Fruit fly (Drosophila melanogaster) whole organism, prepupa: ENCODE results near the gene dac.
A peak's percentile ranks its signal among the peaks of the same experiment; 100 is the strongest.

Source experiments
- Blimp-1 ChIP-seq: fragments of 200-800 bp; sonication (Bioruptor generic); optimal IDR thresholded peaks from 3 replicates; lab custom pipeline; 2017; ENCODE audit warnings: missing biosample characterization, missing genetic modification characterization, mild to moderate bottlenecking, moderate library complexity, missing genetic modification reagents
- CG10631 ChIP-seq: fragments of 200-800 bp; sonication (Bioruptor generic); optimal IDR thresholded peaks from 2 replicates; lab custom pipeline; 2016; ENCODE audit warnings: missing biosample characterization, missing genetic modification characterization
- CG11294 ChIP-seq: fragments of 200-800 bp; sonication (Bioruptor generic); IDR thresholded peaks from 2 replicates; pipeline ENCODE4 v1.3.6; 2022; ENCODE audit warnings: missing biosample characterization, missing genetic modification characterization
- CG11762 ChIP-seq: fragments of 200-800 bp; sonication (Bioruptor generic); optimal IDR thresholded peaks from 3 replicates; lab custom pipeline; 2016; ENCODE audit warnings: missing biosample characterization, missing genetic modification characterization; ENCODE audit not compliant: insufficient read depth
- CG11902 ChIP-seq: fragments of 200-800 bp; sonication (Bioruptor generic); optimal IDR thresholded peaks from 3 replicates; lab custom pipeline; 2016; ENCODE audit warnings: missing biosample characterization, missing genetic modification characterization
- CG15336 ChIP-seq: fragments of 200-800 bp; sonication (Bioruptor generic); IDR thresholded peaks from 2 replicates; pipeline ENCODE4 v1.3.6; 2022; ENCODE audit warnings: missing biosample characterization, missing genetic modification characterization
- CG1621 ChIP-seq: fragments of 200-800 bp; sonication (Bioruptor generic); optimal IDR thresholded peaks from 3 replicates; lab custom pipeline; 2018; ENCODE audit warnings: missing biosample characterization, mild to moderate bottlenecking, missing genetic modification characterization
- CG3032 ChIP-seq: fragments of 200-800 bp; optimal IDR thresholded peaks from 2 replicates; lab custom pipeline; 2019; ENCODE audit warnings: missing biosample characterization, mild to moderate bottlenecking, missing genetic modification characterization, moderate library complexity
- CG32006 ChIP-seq: fragments of 200-800 bp; sonication (Bioruptor generic); optimal IDR thresholded peaks from 3 replicates; lab custom pipeline; 2017; ENCODE audit warnings: missing biosample characterization, mild to moderate bottlenecking, missing genetic modification characterization
- CG34406 ChIP-seq: fragments of 200-800 bp; sonication (Bioruptor generic); optimal IDR thresholded peaks from 3 replicates; lab custom pipeline; 2016; ENCODE audit warnings: missing biosample characterization, missing genetic modification characterization
- CG3919 ChIP-seq: fragments of 200-800 bp; sonication (Bioruptor generic); optimal IDR thresholded peaks from 3 replicates; lab custom pipeline; 2016; ENCODE audit warnings: missing biosample characterization, missing genetic modification characterization
- CG4318 ChIP-seq: fragments of 200-800 bp; sonication (Bioruptor generic); optimal IDR thresholded peaks from 3 replicates; lab custom pipeline; 2017; ENCODE audit warnings: missing biosample characterization, mild to moderate bottlenecking, missing genetic modification characterization
- CG6163 ChIP-seq: fragments of 200-800 bp; sonication (Bioruptor generic); IDR thresholded peaks from 3 replicates; pipeline ENCODE4 v1.3.6; 2022; ENCODE audit warnings: missing biosample characterization, missing genetic modification characterization
- CG6276 ChIP-seq: fragments of 200-800 bp; sonication (Bioruptor generic); optimal IDR thresholded peaks from 2 replicates; lab custom pipeline; 2017; ENCODE audit warnings: missing biosample characterization, mild to moderate bottlenecking, missing genetic modification characterization
- CG6808 ChIP-seq: fragments of 200-800 bp; sonication (Bioruptor generic); optimal IDR thresholded peaks from 3 replicates; lab custom pipeline; 2017; ENCODE audit warnings: missing biosample characterization, missing genetic modification characterization, mild to moderate bottlenecking, moderate library complexity, missing genetic modification reagents
- CG6854 ChIP-seq: fragments of 200-800 bp; sonication (Bioruptor generic); optimal IDR thresholded peaks from 2 replicates; lab custom pipeline; 2017; ENCODE audit warnings: missing biosample characterization, mild to moderate bottlenecking, missing genetic modification characterization
- CG7368 ChIP-seq: fragments of 200-800 bp; sonication (Bioruptor generic); optimal IDR thresholded peaks from 3 replicates; lab custom pipeline; 2016; ENCODE audit warnings: missing biosample characterization, missing genetic modification characterization
- CG8119 ChIP-seq: fragments of 200-800 bp; sonication (Bioruptor generic); IDR thresholded peaks from 3 replicates; pipeline ENCODE4 v1.3.6; 2022; ENCODE audit warnings: missing biosample characterization, missing genetic modification characterization
- CG8632 ChIP-seq: fragments of 200-800 bp; sonication (Bioruptor generic); optimal IDR thresholded peaks from 3 replicates; lab custom pipeline; 2016; ENCODE audit warnings: missing biosample characterization, missing genetic modification characterization
- Eip75B ChIP-seq: fragments of 200-800 bp; sonication (Bioruptor generic); optimal IDR thresholded peaks from 3 replicates; lab custom pipeline; 2016; ENCODE audit warnings: missing biosample characterization, missing genetic modification characterization
- Eip78C ChIP-seq: fragments of 200-800 bp; sonication (Bioruptor generic); peaks from one replicate; lab custom pipeline; 2016; ENCODE audit warnings: missing biosample characterization, missing genetic modification characterization
- Eip93F ChIP-seq: fragments of 200-800 bp; sonication (Bioruptor generic); optimal IDR thresholded peaks from 2 replicates; lab custom pipeline; 2016; ENCODE audit warnings: missing biosample characterization, mild to moderate bottlenecking, missing genetic modification characterization
- Ets21C ChIP-seq: fragments of 200-800 bp; sonication (Bioruptor generic); optimal IDR thresholded peaks from 3 replicates; lab custom pipeline; 2016; ENCODE audit warnings: missing biosample characterization, missing genetic modification characterization
- Ets96B ChIP-seq: fragments of 200-800 bp; optimal IDR thresholded peaks from 2 replicates; lab custom pipeline; 2019; ENCODE audit warnings: missing biosample characterization, mild to moderate bottlenecking, missing genetic modification characterization, moderate library complexity
- Gug ChIP-seq: fragments of 200-800 bp; sonication (Bioruptor generic); IDR thresholded peaks from 2 replicates; pipeline ENCODE4 v1.3.6; 2022; ENCODE audit warnings: missing biosample characterization, missing genetic modification characterization
- Hr4 ChIP-seq: fragments of 200-800 bp; sonication (Bioruptor generic); optimal IDR thresholded peaks from 3 replicates; lab custom pipeline; 2016; ENCODE audit warnings: missing biosample characterization, missing genetic modification characterization
- Lpt ChIP-seq: fragments of 200-800 bp; sonication (Bioruptor generic); optimal IDR thresholded peaks from 3 replicates; lab custom pipeline; 2016; ENCODE audit warnings: missing biosample characterization, missing genetic modification characterization
- Met ChIP-seq: fragments of 200-800 bp; sonication (Bioruptor generic); optimal IDR thresholded peaks from 3 replicates; lab custom pipeline; 2016; ENCODE audit warnings: missing biosample characterization, missing genetic modification characterization
- OdsH ChIP-seq: fragments of 200-800 bp; sonication (Bioruptor generic); optimal IDR thresholded peaks from 3 replicates; lab custom pipeline; 2016; ENCODE audit warnings: missing biosample characterization, missing genetic modification characterization
- Sox102F ChIP-seq: fragments of 200-800 bp; sonication (Bioruptor generic); optimal IDR thresholded peaks from 2 replicates; lab custom pipeline; 2016; ENCODE audit warnings: missing biosample characterization, mild to moderate bottlenecking, missing genetic modification characterization
- Sox14 ChIP-seq: fragments of 200-800 bp; sonication (Bioruptor generic); optimal IDR thresholded peaks from 3 replicates; lab custom pipeline; 2016; ENCODE audit warnings: missing biosample characterization, missing genetic modification characterization
- Sox15 ChIP-seq: fragments of 200-800 bp; sonication (Bioruptor generic); optimal IDR thresholded peaks from 3 replicates; lab custom pipeline; 2016; ENCODE audit warnings: missing biosample characterization, missing genetic modification characterization
- acj6 ChIP-seq: fragments of 200-800 bp; sonication (Bioruptor generic); optimal IDR thresholded peaks from 3 replicates; lab custom pipeline; 2016; ENCODE audit warnings: missing biosample characterization, missing genetic modification characterization
- dac ChIP-seq: fragments of 200-800 bp; sonication (Bioruptor generic); optimal IDR thresholded peaks from 2 replicates; lab custom pipeline; 2017; ENCODE audit warnings: missing biosample characterization, mild to moderate bottlenecking, missing genetic modification characterization
- eg ChIP-seq: fragments of 200-800 bp; sonication (Bioruptor generic); IDR thresholded peaks from 3 replicates; pipeline ENCODE4 v1.3.6; 2022; ENCODE audit warnings: missing biosample characterization, missing genetic modification characterization
- esn ChIP-seq: fragments of 200-800 bp; sonication (Bioruptor generic); optimal IDR thresholded peaks from 2 replicates; lab custom pipeline; 2016; ENCODE audit warnings: missing biosample characterization, mild to moderate bottlenecking, missing genetic modification characterization, moderate library complexity
- fd59A ChIP-seq: fragments of 200-800 bp; sonication (Bioruptor generic); optimal IDR thresholded peaks from 2 replicates; lab custom pipeline; 2017; ENCODE audit warnings: missing biosample characterization, mild to moderate bottlenecking, missing genetic modification characterization, missing genetic modification reagents
- fd85E ChIP-seq: fragments of 200-800 bp; sonication (Bioruptor generic); optimal IDR thresholded peaks from 3 replicates; lab custom pipeline; 2016; ENCODE audit warnings: missing biosample characterization, missing genetic modification characterization
- lz ChIP-seq: fragments of 200-800 bp; sonication (Bioruptor generic); optimal IDR thresholded peaks from 3 replicates; lab custom pipeline; 2016; ENCODE audit warnings: missing biosample characterization, missing genetic modification characterization
- net ChIP-seq: fragments of 200-800 bp; sonication (Bioruptor generic); optimal IDR thresholded peaks from 3 replicates; lab custom pipeline; 2016; ENCODE audit warnings: missing biosample characterization, missing genetic modification characterization
- pdm3 ChIP-seq: fragments of 200-800 bp; sonication (Bioruptor generic); optimal IDR thresholded peaks from 3 replicates; lab custom pipeline; 2016; ENCODE audit warnings: missing biosample characterization, missing genetic modification characterization
- spab ChIP-seq: fragments of 200-800 bp; sonication (Bioruptor generic); optimal IDR thresholded peaks from 2 replicates; lab custom pipeline; 2017; ENCODE audit warnings: missing biosample characterization, mild to moderate bottlenecking, missing genetic modification characterization, missing genetic modification reagents
- ss ChIP-seq, 2 experiments: fragments of 200-800 bp; sonication (Bioruptor generic); optimal IDR thresholded peaks; 2 replicates in 1 of 2; 3 replicates in 1 of 2; lab custom pipeline; 2017 to 2018; ENCODE audit warnings: mild to moderate bottlenecking in 2 of 2, missing biosample characterization in 2 of 2, missing genetic modification characterization in 2 of 2, moderate library complexity in 1 of 2
- svp ChIP-seq: fragments of 200-800 bp; sonication (Bioruptor generic); peaks from one replicate; lab custom pipeline; 2016; ENCODE audit warnings: missing biosample characterization, missing genetic modification characterization
- vri ChIP-seq: fragments of 200-800 bp; sonication (Bioruptor generic); optimal IDR thresholded peaks from 3 replicates; lab custom pipeline; 2016; ENCODE audit warnings: missing biosample characterization, mild to moderate bottlenecking, missing genetic modification characterization

The dac gene

DNA sequence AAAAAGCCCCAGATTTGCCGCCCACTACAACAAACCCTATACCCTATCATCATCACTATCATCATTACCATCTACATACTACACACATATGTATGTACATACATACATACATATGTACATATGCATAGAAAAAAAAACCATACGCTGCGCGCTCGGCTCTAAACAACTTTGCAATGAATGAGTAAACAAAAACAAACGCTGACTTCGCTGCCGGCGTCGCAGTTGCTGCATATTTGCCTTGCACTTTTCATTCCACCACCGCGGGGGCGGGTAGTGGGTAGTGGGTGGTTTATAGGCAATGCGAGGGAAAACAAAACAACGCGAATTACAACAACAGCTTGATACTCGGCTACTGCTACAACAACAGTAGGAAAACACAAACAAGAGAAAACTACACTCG, 37.3 kb upstream of the dac start (continued):
- peak; percentile 47 for TF ChIP-seq CG6808 (GFP tag; lab: Kevin White, UChicago)
- TF ChIP-seq ss (GFP tag; optimal IDR thresholded peaks at IDR 0.05; lab: Kevin White, UChicago) = peak; percentile 55 to 56
- TF ChIP-seq CG11902 = no peak
- no peak for TF ChIP-seq Met
- no peak for TF ChIP-seq vri (GFP tag; lab: Kevin White, UChicago)
- TF ChIP-seq Ets21C = no peak
- no peak for TF ChIP-seq lz (GFP tag; lab: Kevin White, UChicago)
- TF ChIP-seq Blimp-1 = no peak
- TF ChIP-seq Hr4 (GFP tag; lab: Kevin White, UChicago) = peak; percentile 24
- peak; percentile 43 for TF ChIP-seq dac
- TF ChIP-seq CG4318 (GFP tag; lab: Kevin White, UChicago) = no peak
- no peak for TF ChIP-seq CG3032 (tag; lab: Kevin White, UChicago)

- TF ChIP-seq CG11294 (GFP tag; lab: Robert Waterston, UW) (peak; percentile 6; the same call in 1 of the 2 replicates), eg (GFP tag; lab: Robert Waterston, UW) (peak; percentile 47; the same call in 1 of the 3 replicates), fd85E (GFP tag; lab: Kevin White, UChicago) (no peak), CG6163 (GFP tag; lab: Robert Waterston, UW) (peak; percentile 52)
Observed at dm6 chr2L:16522286-16522646, 36.5 kb upstream of the dac start.

- TF ChIP-seq svp (GFP tag; lab: Kevin White, UChicago) = peak; percentile 73
- TF ChIP-seq esn (GFP tag; lab: Kevin White, UChicago) = peak; percentile 11
- peak; percentile 21 for TF ChIP-seq CG3032 (tag; lab: Kevin White, UChicago)
- TF ChIP-seq spab (GFP tag; lab: Kevin White, UChicago) = peak; percentile 65
- no peak for TF ChIP-seq CG11762 (GFP tag; lab: Kevin White, UChicago)
- peak; percentile 8 for TF ChIP-seq OdsH (GFP tag; lab: Kevin White, UChicago)
- TF ChIP-seq Sox102F (GFP tag; lab: Kevin White, UChicago) = peak; percentile 37
- TF ChIP-seq CG8632 = peak; percentile 52
- peak; percentile 57 for TF ChIP-seq net (GFP tag; lab: Kevin White, UChicago)
- TF ChIP-seq eg (GFP tag; lab: Robert Waterston, UW) = peak; percentile 76; the same call in 2 of the 3 replicates
- TF ChIP-seq fd85E (GFP tag; lab: Kevin White, UChicago) = peak; percentile 50
- TF ChIP-seq Sox14 = peak; percentile 63
- TF ChIP-seq CG6163 (GFP tag; lab: Robert Waterston, UW) = peak; percentile 88
- no peak for TF ChIP-seq Sox15 (GFP tag; lab: Kevin White, UChicago)
- peak; percentile 58 for TF ChIP-seq fd59A (GFP tag; lab: Kevin White, UChicago)
- TF ChIP-seq CG7368 (GFP tag; lab: Kevin White, UChicago) = peak; percentile 13
- peak; percentile 79 for TF ChIP-seq CG32006 (GFP tag; lab: Kevin White, UChicago)
- TF ChIP-seq Ets96B (tag; lab: Kevin White, UChicago) = peak; percentile 38
- TF ChIP-seq CG3919 (GFP tag; lab: Kevin White, UChicago) = no peak
- TF ChIP-seq CG6808 (GFP tag; lab: Kevin White, UChicago) = peak; percentile 78
- TF ChIP-seq CG10631 (GFP tag; lab: Kevin White, UChicago) = no peak
- peak; percentile 32 for TF ChIP-seq CG6276 (GFP tag; lab: Kevin White, UChicago)
- peak; percentile 68 for TF ChIP-seq CG8119 (GFP tag; lab: Robert Waterston, UW)
- TF ChIP-seq Eip75B (GFP tag; lab: Kevin White, UChicago) = peak; percentile 56
- no peak for TF ChIP-seq pdm3
- TF ChIP-seq Eip78C (GFP tag; lab: Kevin White, UChicago) = peak; percentile 49
- TF ChIP-seq CG11294 (GFP tag; lab: Robert Waterston, UW) = no peak
- peak; percentile 71 for TF ChIP-seq vri (GFP tag; lab: Kevin White, UChicago)
- peak; percentile 39 for TF ChIP-seq Gug (GFP tag; lab: Robert Waterston, UW)
- peak; percentile 24 for TF ChIP-seq Met
- TF ChIP-seq CG1621 (tag; lab: Kevin White, UChicago) = peak; percentile 84
- TF ChIP-seq acj6 (GFP tag; lab: Kevin White, UChicago) = no peak
- peak; percentile 66 for TF ChIP-seq CG4318 (GFP tag; lab: Kevin White, UChicago)
- peak; percentile 83 for TF ChIP-seq CG6854 (GFP tag; lab: Kevin White, UChicago)
- TF ChIP-seq Lpt (GFP tag; lab: Kevin White, UChicago) = peak; percentile 84
- TF ChIP-seq Eip93F (GFP tag; lab: Kevin White, UChicago) = peak; percentile 25
- TF ChIP-seq CG15336 (GFP tag; lab: Robert Waterston, UW) = peak; percentile 61
- peak; percentile 45 for TF ChIP-seq CG34406 (GFP tag; lab: Kevin White, UChicago)
Observed at dm6 chr2L:16521345-16522285, 35.8 kb upstream of the dac start.
